Worm (Caenorhabditis elegans) whole organism, L4 larva: Measurements from ENCODE around the gene hir-1.

Experiments used
- F26F4.8 ChIP-seq: fragments of 200-800 bp; sonication (Bioruptor generic); conservative IDR thresholded peaks from 2 replicates; pipeline ENCODE4 v1.3.6; 2022; ENCODE audit warnings: missing genetic modification characterization, missing compliant biosample characterization
- ama-1 ChIP-seq: fragments of 150-350 bp; optimal IDR thresholded peaks from 2 replicates; lab custom pipeline; 2014; ENCODE audit warnings: inconsistent platforms, mixed read lengths
- duxl-1 ChIP-seq: sonication (generic microtip); optimal IDR thresholded peaks from 2 replicates; lab custom pipeline; 2016; ENCODE audit warnings: mild to moderate bottlenecking, missing genetic modification characterization, moderate library complexity, missing compliant biosample characterization; ENCODE audit not compliant: poor library complexity
- mdl-1 ChIP-seq, 2 experiments: fragments of 150-350 bp in 1 of 2; sonication (generic microtip) in 1 of 2; optimal IDR thresholded peaks; 2 replicates each; lab custom pipeline; 2014 to 2017; ENCODE audit warnings: missing biosample characterization in 2 of 2, missing genetic modification characterization in 2 of 2

DNA sequence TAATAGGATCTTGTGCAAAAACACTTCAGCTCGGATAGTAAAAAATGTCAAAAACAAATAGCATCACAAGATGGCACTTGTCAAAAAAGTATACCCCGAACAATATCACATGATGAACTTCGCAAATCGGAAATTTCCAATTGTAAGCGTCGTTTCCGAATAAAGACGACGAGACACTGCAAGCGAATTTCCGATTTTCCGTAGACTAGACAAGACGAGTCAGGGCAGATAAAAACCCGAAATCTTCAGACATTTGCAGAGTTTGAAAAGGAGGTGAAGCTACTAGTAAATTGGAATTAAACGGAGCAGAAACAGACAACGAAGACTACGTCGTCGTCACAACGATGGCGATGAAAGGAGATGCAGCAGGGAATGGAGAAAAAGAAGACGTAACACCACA, 49.8 kb downstream of the hir-1 start:
- TF ChIP-seq ama-1 (lab: Kevin White, UChicago) (no peak), F26F4.8 (GFP tag; lab: Robert Waterston, UW) (no peak), mdl-1 (tag; optimal IDR thresholded peaks at IDR 0.05; lab: Kevin White, UChicago) (no peak), duxl-1 (no peak)
